Fruit fly (Drosophila melanogaster) whole organism, embryonic: Measurements from ENCODE around the gene CG46059.

Experiments used
- Antp ChIP-seq: fragments of 200-800 bp; sonication (Bioruptor generic); optimal IDR thresholded peaks from 3 replicates; lab custom pipeline; 2016; ENCODE audit warnings: missing biosample characterization, missing genetic modification characterization
- Atf-2 ChIP-seq: fragments of 200-800 bp; sonication (Bioruptor generic); optimal IDR thresholded peaks from 2 replicates; lab custom pipeline; 2016; ENCODE audit warnings: missing biosample characterization, missing genetic modification characterization
- CG11696 ChIP-seq: fragments of 200-800 bp; sonication (Bioruptor generic); IDR thresholded peaks from 2 replicates; pipeline ENCODE4 v1.3.6; 2022; ENCODE audit warnings: missing biosample characterization, missing genetic modification characterization
- CG13624 ChIP-seq: fragments of 200-800 bp; sonication (Bioruptor generic); optimal IDR thresholded peaks from 2 replicates; lab custom pipeline; 2016; ENCODE audit warnings: missing biosample characterization, missing genetic modification characterization
- CG13775 ChIP-seq: fragments of 200-800 bp; sonication (Bioruptor generic); optimal IDR thresholded peaks from 3 replicates; lab custom pipeline; 2017; ENCODE audit warnings: missing biosample characterization, mild to moderate bottlenecking, missing genetic modification characterization
- CG14014 ChIP-seq: fragments of 200-800 bp; sonication (Bioruptor generic); IDR thresholded peaks from 2 replicates; pipeline ENCODE4 v1.3.6; 2022; ENCODE audit warnings: missing biosample characterization, missing genetic modification characterization
- CG16779 ChIP-seq: fragments of 200-800 bp; sonication (Bioruptor generic); IDR thresholded peaks from 2 replicates; pipeline ENCODE4 v1.3.6; 2022; ENCODE audit warnings: missing biosample characterization, missing genetic modification characterization
- CG17385 ChIP-seq: fragments of 200-800 bp; sonication (Bioruptor generic); optimal IDR thresholded peaks from 3 replicates; lab custom pipeline; 2018; ENCODE audit warnings: missing biosample characterization, mild to moderate bottlenecking, missing genetic modification characterization
- CG18262 ChIP-seq: fragments of 200-800 bp; optimal IDR thresholded peaks from 3 replicates; lab custom pipeline; 2019; ENCODE audit warnings: missing biosample characterization, mild to moderate bottlenecking, missing genetic modification characterization, moderate library complexity
- CG18599 ChIP-seq: fragments of 200-800 bp; sonication (Bioruptor generic); optimal IDR thresholded peaks from 3 replicates; lab custom pipeline; 2017; ENCODE audit warnings: missing biosample characterization, missing genetic modification characterization, mild to moderate bottlenecking, moderate library complexity, missing genetic modification reagents
- CG2129 ChIP-seq: fragments of 200-800 bp; sonication (Bioruptor generic); IDR thresholded peaks from 2 replicates; pipeline ENCODE4 v1.3.6; 2022; ENCODE audit warnings: missing biosample characterization, missing genetic modification characterization; ENCODE audit not compliant: partially characterized antibody
- CG32532 ChIP-seq: fragments of 200-800 bp; sonication (Bioruptor generic); IDR thresholded peaks from 2 replicates; pipeline ENCODE4 v1.3.6; 2022; ENCODE audit warnings: missing biosample characterization, missing genetic modification characterization
- CG3726 ChIP-seq: fragments of 200-800 bp; sonication (Bioruptor generic); IDR thresholded peaks from 3 replicates; pipeline ENCODE4, ENCODE4 v1.3.6; 2022; ENCODE audit warnings: missing biosample characterization, missing genetic modification characterization
- CG3838 ChIP-seq: fragments of 200-800 bp; sonication (Bioruptor generic); optimal IDR thresholded peaks from 3 replicates; lab custom pipeline; 2016; ENCODE audit warnings: missing biosample characterization, missing genetic modification characterization
- CG8765 ChIP-seq: fragments of 200-800 bp; sonication (Bioruptor generic); IDR thresholded peaks from 2 replicates; pipeline ENCODE4 v1.3.6; 2022; ENCODE audit warnings: missing biosample characterization, missing genetic modification characterization
- CG9876 ChIP-seq: fragments of 200-800 bp; sonication (Bioruptor generic); optimal IDR thresholded peaks from 2 replicates; lab custom pipeline; 2016; ENCODE audit warnings: missing biosample characterization, missing genetic modification characterization
- CoRest ChIP-seq: fragments of 200-800 bp; sonication (Bioruptor generic); optimal IDR thresholded peaks from 3 replicates; lab custom pipeline; 2018; ENCODE audit warnings: missing biosample characterization, mild to moderate bottlenecking, missing genetic modification characterization, moderate library complexity
- D ChIP-seq, 2 experiments: fragments of 200-800 bp in 1 of 2; fragments of >200 bp in 1 of 2; sonication (Bioruptor generic) in 1 of 2; optimal IDR thresholded peaks; 2 replicates in 1 of 2; 3 replicates in 1 of 2; lab custom pipeline; 2017; ENCODE audit warnings: mild to moderate bottlenecking in 1 of 2, missing biosample characterization in 1 of 2, missing genetic modification characterization in 1 of 2, missing genetic modification reagents in 1 of 2
- Dbx ChIP-seq: fragments of 200-800 bp; sonication (Bioruptor generic); IDR thresholded peaks from 3 replicates; pipeline ENCODE4 v1.3.6; 2022; ENCODE audit warnings: missing biosample characterization, missing genetic modification characterization
- Elba2 ChIP-seq: fragments of 200-800 bp; sonication (Bioruptor generic); optimal IDR thresholded peaks from 3 replicates; lab custom pipeline; 2016; ENCODE audit warnings: missing biosample characterization, missing genetic modification characterization
- Ets65A ChIP-seq: fragments of 200-800 bp; sonication (Bioruptor generic); peaks from one replicate; lab custom pipeline; 2016; ENCODE audit warnings: missing biosample characterization, missing genetic modification characterization
- NC2α ChIP-seq: fragments of 200-800 bp; sonication (Bioruptor generic); optimal IDR thresholded peaks from 2 replicates; lab custom pipeline; 2016; ENCODE audit warnings: missing biosample characterization, missing genetic modification characterization
- Nf-YA ChIP-seq: fragments of 200-800 bp; sonication (Bioruptor generic); IDR thresholded peaks from 2 replicates; pipeline ENCODE4 v1.3.6; 2022; ENCODE audit warnings: missing biosample characterization, missing genetic modification characterization
- Six4 ChIP-seq: fragments of 200-800 bp; sonication (Bioruptor generic); optimal IDR thresholded peaks from 2 replicates; lab custom pipeline; 2016; ENCODE audit warnings: missing biosample characterization, missing genetic modification characterization
- Xbp1 ChIP-seq: fragments of 200-800 bp; sonication (Bioruptor generic); optimal IDR thresholded peaks from 3 replicates; lab custom pipeline; 2016; ENCODE audit warnings: missing biosample characterization, mild to moderate bottlenecking, missing genetic modification characterization
- bab2 ChIP-seq: fragments of 200-800 bp; sonication (Bioruptor generic); optimal IDR thresholded peaks from 2 replicates; lab custom pipeline; 2016; ENCODE audit warnings: missing biosample characterization, missing genetic modification characterization
- dimm ChIP-seq: fragments of 200-800 bp; sonication (Bioruptor generic); IDR thresholded peaks from 2 replicates; pipeline ENCODE4 v1.3.6; 2022; ENCODE audit warnings: missing biosample characterization, missing genetic modification characterization
- esg ChIP-seq: fragments of 200-800 bp; sonication (Bioruptor generic); conservative IDR thresholded peaks from 2 replicates; pipeline ENCODE4 v1.3.6; 2022; ENCODE audit warnings: missing biosample characterization, missing genetic modification characterization
- fd96Cb ChIP-seq: fragments of 200-800 bp; sonication (Bioruptor generic); optimal IDR thresholded peaks from 2 replicates; lab custom pipeline; 2018; ENCODE audit warnings: missing biosample characterization, mild to moderate bottlenecking, missing genetic modification characterization, moderate library complexity
- gcm ChIP-seq: fragments of 200-800 bp; sonication (Bioruptor generic); optimal IDR thresholded peaks from 2 replicates; lab custom pipeline; 2019; ENCODE audit warnings: missing biosample characterization, mild to moderate bottlenecking, missing genetic modification characterization, moderate library complexity
- gem ChIP-seq: fragments of 200-800 bp; sonication (Bioruptor generic); optimal IDR thresholded peaks from 2 replicates; lab custom pipeline; 2019; ENCODE audit warnings: missing biosample characterization, mild to moderate bottlenecking, missing genetic modification characterization, moderate library complexity
- hkb ChIP-seq, 2 experiments: fragments of 200-800 bp in 1 of 2; fragments of >200 bp in 1 of 2; sonication (Bioruptor generic) in 1 of 2; IDR thresholded peaks in 1 of 2; optimal IDR thresholded peaks in 1 of 2; 2 replicates each; pipeline versions ENCODE4 v1.3.6 to Lab custom; 2017 to 2022; ENCODE audit warnings: missing biosample characterization in 1 of 2, missing genetic modification characterization in 1 of 2
- ken ChIP-seq: fragments of 200-800 bp; sonication (Bioruptor generic); IDR thresholded peaks from 3 replicates; pipeline ENCODE4 v1.3.6; 2022; ENCODE audit warnings: missing biosample characterization, missing genetic modification characterization
- oc ChIP-seq: fragments of 200-800 bp; sonication (Bioruptor generic); optimal IDR thresholded peaks from 2 replicates; lab custom pipeline; 2018; ENCODE audit warnings: missing biosample characterization, mild to moderate bottlenecking, missing genetic modification characterization, moderate library complexity
- psq ChIP-seq: fragments of 200-800 bp; sonication (Bioruptor generic); optimal IDR thresholded peaks from 2 replicates; lab custom pipeline; 2017; ENCODE audit warnings: missing biosample characterization, missing genetic modification characterization
- pzg ChIP-seq: fragments of 200-800 bp; sonication (Bioruptor generic); optimal IDR thresholded peaks from 3 replicates; lab custom pipeline; 2018; ENCODE audit warnings: missing biosample characterization, mild to moderate bottlenecking, missing genetic modification characterization, moderate library complexity
- rib ChIP-seq: fragments of 200-800 bp; sonication (Bioruptor generic); IDR thresholded peaks from 2 replicates; pipeline ENCODE4 v1.3.6; 2022; ENCODE audit warnings: missing biosample characterization, missing genetic modification characterization
- row ChIP-seq: fragments of 200-800 bp; sonication (Bioruptor generic); IDR thresholded peaks from 3 replicates; pipeline ENCODE4 v1.3.6; 2022; ENCODE audit warnings: missing biosample characterization, missing genetic modification characterization
- salm ChIP-seq: fragments of 200-800 bp; sonication (Bioruptor generic); optimal IDR thresholded peaks from 2 replicates; lab custom pipeline; 2018; ENCODE audit warnings: missing biosample characterization, mild to moderate bottlenecking, missing genetic modification characterization
- sens ChIP-seq: fragments of 200-800 bp; sonication (Bioruptor generic); peaks from one replicate; lab custom pipeline; 2016; ENCODE audit warnings: missing biosample characterization, missing genetic modification characterization
- sisA ChIP-seq: fragments of 200-800 bp; sonication (Bioruptor generic); IDR thresholded peaks from 2 replicates; pipeline ENCODE4 v1.3.6; 2022; ENCODE audit warnings: missing biosample characterization, missing genetic modification characterization
- ssp ChIP-seq: fragments of 200-800 bp; sonication (Bioruptor generic); IDR thresholded peaks from 2 replicates; pipeline ENCODE4 v1.3.6; 2022; ENCODE audit warnings: missing biosample characterization, missing genetic modification characterization
- vvl ChIP-seq: fragments of 200-800 bp; sonication (Bioruptor generic); IDR thresholded peaks from 2 replicates; pipeline ENCODE4 v1.3.6; 2022; ENCODE audit warnings: missing biosample characterization, missing genetic modification characterization

Gene CG46059

dm6 chr2L:19233300-19233699, 49.7 kb upstream of the CG46059 start (continued):
- TF ChIP-seq Nf-YA (GFP tag; lab: Robert Waterston, UW): no peak
- peak; percentile 51 for TF ChIP-seq CG32532
- no peak for TF ChIP-seq dimm
- peak; percentile 69 for TF ChIP-seq row (GFP tag; lab: Robert Waterston, UW)
- no peak for TF ChIP-seq hkb (optimal IDR thresholded peaks at IDR 0.05; lab: Kevin White, UChicago)
- TF ChIP-seq hkb (GFP tag; IDR thresholded peaks at IDR 0.05; lab: Robert Waterston, UW): peak; percentile 46
- peak; percentile 43 for TF ChIP-seq sisA (GFP tag; lab: Robert Waterston, UW)
- TF ChIP-seq CG11696 (GFP tag; lab: Robert Waterston, UW): 0 out of 2 replicates have a peak, but pooled peaks have one; percentile 33
- no peak for TF ChIP-seq D (optimal IDR thresholded peaks at IDR 0.05; lab: Kevin White, UChicago)
- TF ChIP-seq D (GFP tag; optimal IDR thresholded peaks at IDR 0.05; lab: Kevin White, UChicago): no peak
- TF ChIP-seq vvl: 0 out of 2 replicates have a peak, but pooled peaks have one; percentile 28
- TF ChIP-seq ssp (GFP tag; lab: Robert Waterston, UW): no peak
- no peak for TF ChIP-seq CG9876 (GFP tag; lab: Kevin White, UChicago)
- TF ChIP-seq salm (tag; lab: Kevin White, UChicago): no peak
- TF ChIP-seq fd96Cb (tag; lab: Kevin White, UChicago): peak; percentile 19
- peak; percentile 79 for TF ChIP-seq Ets65A (GFP tag; lab: Kevin White, UChicago)
- peak; percentile 5 for TF ChIP-seq gcm
- TF ChIP-seq CG18262 (tag; lab: Kevin White, UChicago): peak; percentile 33
- TF ChIP-seq CG3726 (GFP tag; lab: Robert Waterston, UW): no peak
- no peak for TF ChIP-seq Elba2 (GFP tag; lab: Kevin White, UChicago)
- TF ChIP-seq bab2 (GFP tag; lab: Kevin White, UChicago): peak; percentile 28
- TF ChIP-seq rib (GFP tag; lab: Robert Waterston, UW): no peak
- TF ChIP-seq NC2α (GFP tag; lab: Kevin White, UChicago): no peak
- no peak for TF ChIP-seq CG2129 (GFP tag; lab: Robert Waterston, UW)
- no peak for TF ChIP-seq pzg (GFP tag; lab: Kevin White, UChicago)
- TF ChIP-seq psq (GFP tag; lab: Kevin White, UChicago): no peak
- TF ChIP-seq CG8765 (GFP tag; lab: Robert Waterston, UW): peak; percentile 34; the same call in 1 of the 2 replicates
- TF ChIP-seq CG13624: peak; percentile 25
- TF ChIP-seq CG17385 (GFP tag; lab: Kevin White, UChicago): peak; percentile 2
- TF ChIP-seq esg (GFP tag; lab: Robert Waterston, UW): 0 out of 2 replicates have a peak, but pooled peaks have one; percentile 17
- TF ChIP-seq CG3838 (GFP tag; lab: Kevin White, UChicago): no peak
- TF ChIP-seq CG18599: peak; percentile 67
- TF ChIP-seq oc: no peak
- peak; percentile 80 for TF ChIP-seq sens (GFP tag; lab: Kevin White, UChicago)
- no peak for TF ChIP-seq Atf-2 (GFP tag; lab: Kevin White, UChicago)
- peak; percentile 24 for TF ChIP-seq CG13775
- peak; percentile 37 for TF ChIP-seq Antp (GFP tag; lab: Kevin White, UChicago)
- no peak for TF ChIP-seq ken (GFP tag; lab: Robert Waterston, UW)
- peak; percentile 37; the same call in 1 of the 2 replicates for TF ChIP-seq CG14014 (GFP tag; lab: Robert Waterston, UW)
- no peak for TF ChIP-seq Six4 (GFP tag; lab: Kevin White, UChicago)
- peak; percentile 12 for TF ChIP-seq Xbp1 (GFP tag; lab: Kevin White, UChicago)
- peak; percentile 64 for TF ChIP-seq gem
- no peak for TF ChIP-seq CG16779 (GFP tag; lab: Robert Waterston, UW)
- peak; percentile 65 for TF ChIP-seq Dbx (GFP tag; lab: Robert Waterston, UW)
- TF ChIP-seq CoRest (tag; lab: Kevin White, UChicago): peak; percentile 47
